Fruit fly (Drosophila melanogaster): Measurements from ENCODE around the gene lace.
A peak's percentile ranks its signal among the peaks of the same experiment; 100 is the strongest.

Gene lace

dm6 chr2L:15498885-15499696, at the start of gene lace (continued):
- TF ChIP-seq insv (GFP tag; optimal IDR thresholded peaks at IDR 0.05) (peak; percentile 85 to 99), GATAe (GFP tag; conservative IDR thresholded peaks at IDR 0.05) (no peak), CG7963 (GFP tag; IDR thresholded peaks at IDR 0.05; ENCODE audit: partially characterized antibody) (no peak), bbx (GFP tag; IDR thresholded peaks at IDR 0.05; ENCODE audit: partially characterized antibody) (peak; percentile 42; the same call in 1 of the 2 replicates), pan (optimal IDR thresholded peaks at IDR 0.05) (no peak), pan (GFP tag; optimal IDR thresholded peaks at IDR 0.05 in 1 of 2, IDR thresholded peaks at IDR 0.05 in 1 of 2) (peak in 1 of 2 experiments; percentile 78), tin (GFP tag; optimal IDR thresholded peaks at IDR 0.05) (peak; percentile 63), Six4 (GFP tag; optimal IDR thresholded peaks at IDR 0.05) (peak; percentile 28), Sox102F (GFP tag; optimal IDR thresholded peaks at IDR 0.05) (peak; percentile 69), CG12219 (GFP tag; optimal IDR thresholded peaks at IDR 0.05) (peak; percentile 69), nau (GFP tag; optimal IDR thresholded peaks at IDR 0.05) (peak; percentile 50), Dp (GFP tag; optimal IDR thresholded peaks at IDR 0.05) (peak; percentile 48), CG7745 (tag; optimal IDR thresholded peaks at IDR 0.05) (no peak), Antp (GFP tag; optimal IDR thresholded peaks at IDR 0.05) (peak; percentile 71), CG8944 (GFP tag; optimal IDR thresholded peaks at IDR 0.05) (peak; percentile 84), CG15073 (GFP tag; optimal IDR thresholded peaks at IDR 0.05) (no peak), Elba2 (GFP tag; optimal IDR thresholded peaks at IDR 0.05) (peak; percentile 77), so (GFP tag; IDR thresholded peaks at IDR 0.05) (peak; percentile 87), Bdp1 (GFP tag; optimal IDR thresholded peaks at IDR 0.05) (peak; percentile 75), CG11093 (GFP tag; IDR thresholded peaks at IDR 0.05) (no peak), dm (GFP tag; optimal IDR thresholded peaks at IDR 0.05) (peak; percentile 82), chn (GFP tag; optimal IDR thresholded peaks at IDR 0.05) (peak; percentile 80), run (tag; optimal IDR thresholded peaks at IDR 0.05) (peak; percentile 4), Mes4 (GFP tag; optimal IDR thresholded peaks at IDR 0.05) (peak; percentile 91), br (optimal IDR thresholded peaks at IDR 0.05) (no peak), Hey (tag; optimal IDR thresholded peaks at IDR 0.05) (peak; percentile 48), CG1792 (GFP tag; optimal IDR thresholded peaks at IDR 0.05) (peak; percentile 79), CG9215 (GFP tag; IDR thresholded peaks at IDR 0.05) (peak; percentile 60), CG8765 (GFP tag; IDR thresholded peaks at IDR 0.05) (peak; percentile 76), Dad (GFP tag; optimal IDR thresholded peaks at IDR 0.05) (peak; percentile 83), CG18619 (GFP tag; optimal IDR thresholded peaks at IDR 0.05) (peak; percentile 86), C15 (GFP tag; IDR thresholded peaks at IDR 0.05) (0 out of 3 replicates have a peak, but pooled peaks have one; percentile 74), CG14860 (GFP tag; IDR thresholded peaks at IDR 0.05; ENCODE audit: partially characterized antibody) (no peak), wdn (GFP tag; IDR thresholded peaks at IDR 0.05) (peak; percentile 66), pfk (GFP tag; optimal IDR thresholded peaks at IDR 0.05) (peak; percentile 70), CG34376 (GFP tag; optimal IDR thresholded peaks at IDR 0.05) (peak; percentile 67), dan (GFP tag; IDR thresholded peaks at IDR 0.05) (no peak), CG15696 (tag; optimal IDR thresholded peaks at IDR 0.05) (peak; percentile 47), CG1647 (GFP tag; optimal IDR thresholded peaks at IDR 0.05) (peak; percentile 67), CG15601 (tag; optimal IDR thresholded peaks at IDR 0.05) (peak; percentile 85), wek (GFP tag; optimal IDR thresholded peaks at IDR 0.05) (peak; percentile 33), CG14667 (GFP tag; IDR thresholded peaks at IDR 0.05) (peak; percentile 53), CG4404 (GFP tag; IDR thresholded peaks at IDR 0.05) (peak; percentile 55), wor (GFP tag; IDR thresholded peaks at IDR 0.05) (0 out of 2 replicates have a peak, but pooled peaks have one; percentile 15), CG9932 (GFP tag; IDR thresholded peaks at IDR 0.05) (peak; percentile 82), E2f1 (GFP tag; IDR thresholded peaks at IDR 0.05) (peak; percentile 79), pros (GFP tag; optimal IDR thresholded peaks at IDR 0.05) (no peak), CG3995 (GFP tag; optimal IDR thresholded peaks at IDR 0.05) (peak; percentile 49), Adf1 (GFP tag; IDR thresholded peaks at IDR 0.05) (peak; percentile 35; the same call in 1 of the 2 replicates), odd (GFP tag; optimal IDR thresholded peaks at IDR 0.05) (peak; percentile 33)

Measured in whole organism, embryonic.